Fruit fly (Drosophila melanogaster): ENCODE results near the gene orb2.

The orb2 gene

dm6 chr3L:8968437-8968836, 14.2 kb upstream of the orb2 start, which contains the start of gene CG5026 (continued):
- TF ChIP-seq crol (GFP tag; IDR thresholded peaks at IDR 0.05) (peak; percentile 63; the same call in 1 of the 2 replicates), nmo (GFP tag; optimal IDR thresholded peaks at IDR 0.05) (peak; percentile 20), kni (GFP tag; optimal IDR thresholded peaks at IDR 0.05) (no peak), Atf3 (GFP tag; optimal IDR thresholded peaks at IDR 0.05) (no peak), cad (GFP tag; optimal IDR thresholded peaks at IDR 0.05) (no peak), Neu2 (GFP tag; optimal IDR thresholded peaks at IDR 0.05; ENCODE audit: borderline replicate concordance) (no peak), unc-4 (GFP tag; IDR thresholded peaks at IDR 0.05; ENCODE audit: partially characterized antibody) (no peak), CG2202 (tag; optimal IDR thresholded peaks at IDR 0.05) (no peak), CG9797 (GFP tag; optimal IDR thresholded peaks at IDR 0.05) (peak; percentile 54), nom (GFP tag; optimal IDR thresholded peaks at IDR 0.05) (peak; percentile 6), CkIIα-i1 (GFP tag; IDR thresholded peaks at IDR 0.05) (no peak), CG12391 (tag; optimal IDR thresholded peaks at IDR 0.05) (no peak), ase (GFP tag; IDR thresholded peaks at IDR 0.05) (no peak), pan (optimal IDR thresholded peaks at IDR 0.05) (no peak), pan (GFP tag; optimal IDR thresholded peaks at IDR 0.05 in 1 of 2, IDR thresholded peaks at IDR 0.05 in 1 of 2) (no peak), HHEX (GFP tag; optimal IDR thresholded peaks at IDR 0.05) (no peak), pzg (GFP tag; optimal IDR thresholded peaks at IDR 0.05) (peak; percentile 71), nau (GFP tag; optimal IDR thresholded peaks at IDR 0.05) (no peak), lilli (GFP tag; optimal IDR thresholded peaks at IDR 0.05) (no peak), CG31365 (tag; optimal IDR thresholded peaks at IDR 0.05) (no peak), ttk (GFP tag; IDR thresholded peaks at IDR 0.05) (no peak), gfzf (GFP tag; optimal IDR thresholded peaks at IDR 0.05) (peak; percentile 83), Scr (GFP tag; IDR thresholded peaks at IDR 0.05; ENCODE audit: partially characterized antibody) (peak; percentile 24), Deaf1 (tag; optimal IDR thresholded peaks at IDR 0.05) (no peak), dpn (GFP tag; optimal IDR thresholded peaks at IDR 0.05) (no peak), ab (GFP tag; optimal IDR thresholded peaks at IDR 0.05) (no peak), HmgZ (tag; optimal IDR thresholded peaks at IDR 0.05) (peak; percentile 47), knrl (GFP tag; IDR thresholded peaks at IDR 0.05; ENCODE audit: partially characterized antibody) (no peak), CG11504 (tag; optimal IDR thresholded peaks at IDR 0.05) (no peak), CTCF (GFP tag; optimal IDR thresholded peaks at IDR 0.05) (peak; percentile 13), shn (GFP tag; optimal IDR thresholded peaks at IDR 0.05) (no peak), bigmax (GFP tag; optimal IDR thresholded peaks at IDR 0.05) (no peak), wek (GFP tag; optimal IDR thresholded peaks at IDR 0.05) (no peak), Gug (GFP tag; IDR thresholded peaks at IDR 0.05) (no peak), Antp (GFP tag; optimal IDR thresholded peaks at IDR 0.05) (no peak), CG4730 (GFP tag; IDR thresholded peaks at IDR 0.05) (no peak), Tbp (GFP tag; optimal IDR thresholded peaks at IDR 0.05) (no peak), exex (tag; optimal IDR thresholded peaks at IDR 0.05) (no peak), ftz-f1 (GFP tag; optimal IDR thresholded peaks at IDR 0.05) (no peak), jing (GFP tag; optimal IDR thresholded peaks at IDR 0.05) (no peak), Opbp (GFP tag; IDR thresholded peaks at IDR 0.05; ENCODE audit: partially characterized antibody) (no peak; the same call in 2 of the 3 replicates), Stat92E (GFP tag; optimal IDR thresholded peaks at IDR 0.05) (no peak), Oli (tag; optimal IDR thresholded peaks at IDR 0.05) (no peak), psq (GFP tag; optimal IDR thresholded peaks at IDR 0.05) (peak; percentile 52), CG6175 (GFP tag; IDR thresholded peaks at IDR 0.05) (no peak), Doc3 (GFP tag; IDR thresholded peaks at IDR 0.05; ENCODE audit: partially characterized antibody) (no peak), Mrtf (GFP tag; IDR thresholded peaks at IDR 0.05) (no peak), CG15514 (GFP tag; optimal IDR thresholded peaks at IDR 0.05) (peak; percentile 87), CG7928 (GFP tag; optimal IDR thresholded peaks at IDR 0.05) (no peak), ems (GFP tag; optimal IDR thresholded peaks at IDR 0.05) (no peak), bab2 (GFP tag; optimal IDR thresholded peaks at IDR 0.05) (no peak)

Measured in whole organism, embryonic.